Fruit fly (Drosophila melanogaster) whole organism, embryonic: ENCODE measurements around the gene Gclm.
A peak's percentile ranks its signal among the peaks of the same experiment; 100 is the strongest.

ENCODE experiments used
- ATbp ChIP-seq: fragments of 200-800 bp; sonication (Bioruptor generic); optimal IDR thresholded peaks from 2 replicates; lab custom pipeline; 2017; ENCODE audit warnings: missing biosample characterization, mild to moderate bottlenecking, missing genetic modification characterization, missing genetic modification reagents
- Abd-B ChIP-seq: fragments of 200-800 bp; sonication (Bioruptor generic); optimal IDR thresholded peaks from 2 replicates; lab custom pipeline; 2018; ENCODE audit warnings: missing biosample characterization, mild to moderate bottlenecking, missing genetic modification characterization, moderate library complexity
- Asciz ChIP-seq: fragments of 200-800 bp; sonication (Bioruptor generic); optimal IDR thresholded peaks from 2 replicates; lab custom pipeline; 2017; ENCODE audit warnings: missing biosample characterization, mild to moderate bottlenecking, missing genetic modification characterization, missing genetic modification reagents
- Bdp1 ChIP-seq: fragments of 200-800 bp; sonication (Bioruptor generic); optimal IDR thresholded peaks from 3 replicates; lab custom pipeline; 2016; ENCODE audit warnings: missing biosample characterization, missing genetic modification characterization
- CG10321 ChIP-seq: fragments of 200-800 bp; sonication (Bioruptor generic); IDR thresholded peaks from 2 replicates; pipeline ENCODE4 v1.3.6; 2022; ENCODE audit warnings: missing biosample characterization, missing genetic modification characterization
- CG11247 ChIP-seq: fragments of 200-800 bp; sonication (Bioruptor generic); IDR thresholded peaks from 2 replicates; pipeline ENCODE4 v1.3.6; 2022; ENCODE audit warnings: missing biosample characterization, missing genetic modification characterization
- CG11695 ChIP-seq: fragments of 200-800 bp; sonication (Bioruptor generic); IDR thresholded peaks from 3 replicates; pipeline ENCODE4 v1.3.6; 2022; ENCODE audit warnings: missing biosample characterization, missing genetic modification characterization
- CG11723 ChIP-seq: fragments of 200-800 bp; sonication (Bioruptor generic); optimal IDR thresholded peaks from 2 replicates; lab custom pipeline; 2017; ENCODE audit warnings: missing biosample characterization, mild to moderate bottlenecking, missing genetic modification characterization
- CG12104 ChIP-seq: fragments of 200-800 bp; sonication (Bioruptor generic); optimal IDR thresholded peaks from 3 replicates; lab custom pipeline; 2016; ENCODE audit warnings: missing biosample characterization, missing genetic modification characterization
- CG13287 ChIP-seq: fragments of 200-800 bp; sonication (Bioruptor generic); IDR thresholded peaks from 2 replicates; pipeline ENCODE4 v1.3.6; 2022; ENCODE audit warnings: missing biosample characterization, missing genetic modification characterization; ENCODE audit not compliant: partially characterized antibody
- CG14014 ChIP-seq: fragments of 200-800 bp; sonication (Bioruptor generic); IDR thresholded peaks from 2 replicates; pipeline ENCODE4 v1.3.6; 2022; ENCODE audit warnings: missing biosample characterization, missing genetic modification characterization
- CG15269 ChIP-seq: fragments of 200-800 bp; sonication (Bioruptor generic); optimal IDR thresholded peaks from 2 replicates; lab custom pipeline; 2018; ENCODE audit warnings: missing biosample characterization, mild to moderate bottlenecking, missing genetic modification characterization, moderate library complexity
- CG16815 ChIP-seq: fragments of 200-800 bp; sonication (Bioruptor generic); optimal IDR thresholded peaks from 3 replicates; lab custom pipeline; 2017; ENCODE audit warnings: missing biosample characterization, mild to moderate bottlenecking, missing genetic modification characterization
- CG2889 ChIP-seq: fragments of 200-800 bp; sonication (Bioruptor generic); IDR thresholded peaks from 3 replicates; pipeline ENCODE4 v1.3.6; 2022; ENCODE audit warnings: missing biosample characterization, missing genetic modification characterization
- CG30403 ChIP-seq: fragments of 200-800 bp; sonication (Bioruptor generic); optimal IDR thresholded peaks from 3 replicates; lab custom pipeline; 2016; ENCODE audit warnings: missing biosample characterization, missing genetic modification characterization
- CG32772 ChIP-seq: fragments of 200-800 bp; sonication (Bioruptor generic); IDR thresholded peaks from 2 replicates; pipeline ENCODE4 v1.3.6; 2022; ENCODE audit warnings: missing biosample characterization, missing genetic modification characterization
- CG33557 ChIP-seq: fragments of 200-800 bp; sonication (Bioruptor generic); optimal IDR thresholded peaks from 2 replicates; lab custom pipeline; 2019; ENCODE audit warnings: missing biosample characterization, mild to moderate bottlenecking, missing genetic modification characterization, moderate library complexity
- CG4617 ChIP-seq: fragments of 200-800 bp; sonication (Bioruptor generic); optimal IDR thresholded peaks from 3 replicates; lab custom pipeline; 2016; ENCODE audit warnings: missing biosample characterization, missing genetic modification characterization, borderline replicate concordance
- CG4730 ChIP-seq: fragments of 200-800 bp; sonication (Bioruptor generic); IDR thresholded peaks from 2 replicates; pipeline ENCODE4 v1.3.6; 2022; ENCODE audit warnings: missing biosample characterization, missing genetic modification characterization
- CG5953 ChIP-seq: fragments of 200-800 bp; sonication (Bioruptor generic); IDR thresholded peaks from 2 replicates; pipeline ENCODE4 v1.3.6; 2022; ENCODE audit warnings: missing biosample characterization, missing genetic modification characterization
- CG7987 ChIP-seq: fragments of 200-800 bp; sonication (Bioruptor generic); optimal IDR thresholded peaks from 2 replicates; lab custom pipeline; 2018; ENCODE audit warnings: missing biosample characterization, mild to moderate bottlenecking, missing genetic modification characterization, moderate library complexity
- H15 ChIP-seq: fragments of 200-800 bp; sonication (Bioruptor generic); IDR thresholded peaks from 3 replicates; pipeline ENCODE4 v1.3.6; 2022; ENCODE audit warnings: missing biosample characterization, missing genetic modification characterization
- Kr ChIP-seq: fragments of 200-800 bp; sonication (Bioruptor generic); optimal IDR thresholded peaks from 2 replicates; lab custom pipeline; 2017; ENCODE audit warnings: missing biosample characterization, mild to moderate bottlenecking, missing genetic modification characterization
- Side ChIP-seq: fragments of 200-800 bp; sonication (Bioruptor generic); optimal IDR thresholded peaks from 2 replicates; lab custom pipeline; 2016; ENCODE audit warnings: missing biosample characterization, missing genetic modification characterization
- Sin3A ChIP-seq: fragments of >200 bp; optimal IDR thresholded peaks from 2 replicates; lab custom pipeline; 2018
- Spps ChIP-seq: fragments of 200-800 bp; sonication (Bioruptor generic); optimal IDR thresholded peaks from 2 replicates; lab custom pipeline; 2018; ENCODE audit warnings: missing biosample characterization, mild to moderate bottlenecking, missing genetic modification characterization
- Taf1 ChIP-seq: fragments of 200-800 bp; sonication (Bioruptor generic); IDR thresholded peaks from 2 replicates; pipeline ENCODE4 v1.3.6; 2022; ENCODE audit warnings: missing biosample characterization, missing genetic modification characterization
- Xbp1 ChIP-seq: fragments of 200-800 bp; sonication (Bioruptor generic); optimal IDR thresholded peaks from 3 replicates; lab custom pipeline; 2016; ENCODE audit warnings: missing biosample characterization, mild to moderate bottlenecking, missing genetic modification characterization
- caup ChIP-seq: fragments of 200-800 bp; sonication (Bioruptor generic); optimal IDR thresholded peaks from 3 replicates; lab custom pipeline; 2017; ENCODE audit warnings: missing biosample characterization, mild to moderate bottlenecking, missing genetic modification characterization, moderate library complexity; ENCODE audit not compliant: severe bottlenecking
- danr ChIP-seq: fragments of 200-800 bp; sonication (Bioruptor generic); IDR thresholded peaks from 2 replicates; pipeline ENCODE4 v1.3.6; 2022; ENCODE audit warnings: missing biosample characterization, missing genetic modification characterization
- dimm ChIP-seq: fragments of 200-800 bp; sonication (Bioruptor generic); IDR thresholded peaks from 2 replicates; pipeline ENCODE4 v1.3.6; 2022; ENCODE audit warnings: missing biosample characterization, missing genetic modification characterization
- dysf ChIP-seq: fragments of 200-800 bp; sonication (Bioruptor generic); IDR thresholded peaks from 3 replicates; pipeline ENCODE4 v1.3.6; 2022; ENCODE audit warnings: missing biosample characterization, missing genetic modification characterization
- fd96Cb ChIP-seq: fragments of 200-800 bp; sonication (Bioruptor generic); optimal IDR thresholded peaks from 2 replicates; lab custom pipeline; 2018; ENCODE audit warnings: missing biosample characterization, mild to moderate bottlenecking, missing genetic modification characterization, moderate library complexity
- gcm2 ChIP-seq: fragments of 200-800 bp; sonication (Bioruptor generic); optimal IDR thresholded peaks from 2 replicates; lab custom pipeline; 2016; ENCODE audit warnings: missing biosample characterization, missing genetic modification characterization
- gem ChIP-seq: fragments of 200-800 bp; sonication (Bioruptor generic); optimal IDR thresholded peaks from 2 replicates; lab custom pipeline; 2019; ENCODE audit warnings: missing biosample characterization, mild to moderate bottlenecking, missing genetic modification characterization, moderate library complexity
- grau ChIP-seq: fragments of 200-800 bp; optimal IDR thresholded peaks from 3 replicates; lab custom pipeline; 2019; ENCODE audit warnings: missing biosample characterization, mild to moderate bottlenecking, missing genetic modification characterization, moderate library complexity
- gt ChIP-seq: fragments of 200-800 bp; sonication (Bioruptor generic); IDR thresholded peaks from 2 replicates; pipeline ENCODE4 v1.3.6; 2022; ENCODE audit warnings: missing biosample characterization, missing genetic modification characterization
- hth ChIP-seq: fragments of >200 bp; optimal IDR thresholded peaks from 2 replicates; lab custom pipeline; 2017; ENCODE audit warnings: inconsistent platforms
- otp ChIP-seq: fragments of 200-800 bp; sonication (Bioruptor generic); IDR thresholded peaks from 3 replicates; pipeline ENCODE4, ENCODE4 v1.3.6; 2022; ENCODE audit warnings: missing biosample characterization, missing genetic modification characterization
- pb ChIP-seq: fragments of 200-800 bp; sonication (Bioruptor generic); optimal IDR thresholded peaks from 3 replicates; lab custom pipeline; 2016; ENCODE audit warnings: missing biosample characterization, missing genetic modification characterization
- pum ChIP-seq: fragments of 200-800 bp; sonication (Bioruptor generic); optimal IDR thresholded peaks from 2 replicates; lab custom pipeline; 2016; ENCODE audit warnings: missing biosample characterization, missing genetic modification characterization
- rib ChIP-seq: fragments of 200-800 bp; sonication (Bioruptor generic); IDR thresholded peaks from 2 replicates; pipeline ENCODE4 v1.3.6; 2022; ENCODE audit warnings: missing biosample characterization, missing genetic modification characterization
- scrt ChIP-seq: fragments of 200-800 bp; sonication (Bioruptor generic); optimal IDR thresholded peaks from 2 replicates; lab custom pipeline; 2018; ENCODE audit warnings: missing biosample characterization, mild to moderate bottlenecking, missing genetic modification characterization, moderate library complexity
- seq ChIP-seq: fragments of 200-800 bp; sonication (Bioruptor generic); IDR thresholded peaks from 2 replicates; pipeline ENCODE4 v1.3.6; 2022; ENCODE audit warnings: missing biosample characterization, missing genetic modification characterization
- sim ChIP-seq: fragments of 200-800 bp; sonication (Bioruptor generic); IDR thresholded peaks from 2 replicates; pipeline ENCODE4 v1.3.6; 2022; ENCODE audit warnings: missing biosample characterization, missing genetic modification characterization
- slou ChIP-seq: fragments of 200-800 bp; sonication (Bioruptor generic); optimal IDR thresholded peaks from 3 replicates; lab custom pipeline; 2016; ENCODE audit warnings: missing biosample characterization, missing genetic modification characterization
- ssp ChIP-seq: fragments of 200-800 bp; sonication (Bioruptor generic); IDR thresholded peaks from 2 replicates; pipeline ENCODE4 v1.3.6; 2022; ENCODE audit warnings: missing biosample characterization, missing genetic modification characterization
- tio ChIP-seq: fragments of 200-800 bp; sonication (Bioruptor generic); optimal IDR thresholded peaks from 2 replicates; lab custom pipeline; 2017; ENCODE audit warnings: missing biosample characterization, missing genetic modification characterization, inconsistent platforms
- trem ChIP-seq: fragments of 200-800 bp; optimal IDR thresholded peaks from 3 replicates; lab custom pipeline; 2019; ENCODE audit warnings: missing biosample characterization, mild to moderate bottlenecking, missing genetic modification characterization, moderate library complexity
- wor ChIP-seq: fragments of 200-800 bp; sonication (Bioruptor generic); IDR thresholded peaks from 2 replicates; pipeline ENCODE4 v1.3.6; 2022; ENCODE audit warnings: missing biosample characterization, missing genetic modification characterization
- zen ChIP-seq: fragments of 200-800 bp; sonication (Bioruptor generic); optimal IDR thresholded peaks from 3 replicates; lab custom pipeline; 2018; ENCODE audit warnings: missing biosample characterization, mild to moderate bottlenecking, missing genetic modification characterization, moderate library complexity
- zfh1 ChIP-seq: fragments of 200-800 bp; sonication (Bioruptor generic); IDR thresholded peaks from 3 replicates; pipeline ENCODE4 v1.3.6; 2022; ENCODE audit warnings: missing biosample characterization, missing genetic modification characterization

Gene Gclm

DNA sequence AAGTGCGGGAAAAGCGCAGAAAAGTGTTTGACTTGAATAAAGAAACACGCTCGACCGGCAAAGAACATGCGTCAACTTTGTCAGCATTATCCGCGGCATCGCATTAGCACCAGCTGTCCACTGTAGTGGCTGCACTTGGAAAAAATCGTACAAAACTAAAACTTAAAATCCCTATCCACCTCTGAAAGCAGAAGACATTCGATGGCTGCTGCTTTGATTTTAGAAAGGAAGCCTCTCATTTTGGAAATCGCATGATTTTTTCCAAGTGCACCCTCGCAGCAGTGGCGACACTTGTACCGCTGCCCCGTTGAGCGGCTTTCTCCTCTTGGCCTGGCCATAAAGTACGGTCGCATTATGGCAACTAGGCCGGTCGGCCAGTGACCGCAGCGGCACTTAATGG is 22.0 kb downstream of the Gclm start (continued):
- TF ChIP-seq trem (tag; lab: Kevin White, UChicago) (no peak), CG4730 (GFP tag; lab: Robert Waterston, UW) (no peak), otp (peak; percentile 65; the same call in 2 of the 3 replicates), CG5953 (GFP tag; lab: Robert Waterston, UW) (0 out of 2 replicates have a peak, but pooled peaks have one; percentile 38), CG32772 (peak; percentile 63), CG7987 (GFP tag; lab: Kevin White, UChicago) (no peak), dysf (peak; percentile 31; the same call in 1 of the 3 replicates), CG13287 (no peak), CG30403 (GFP tag; lab: Kevin White, UChicago) (peak; percentile 55), CG15269 (tag; lab: Kevin White, UChicago) (peak; percentile 21), tio (GFP tag; lab: Kevin White, UChicago) (peak; percentile 8), pb (peak; percentile 44), CG33557 (no peak), CG11695 (GFP tag; lab: Robert Waterston, UW) (0 out of 3 replicates have a peak, but pooled peaks have one; percentile 23), CG16815 (GFP tag; lab: Kevin White, UChicago) (no peak), Taf1 (GFP tag; lab: Robert Waterston, UW) (no peak), gem (tag; lab: Kevin White, UChicago) (peak; percentile 63), CG11723 (GFP tag; lab: Kevin White, UChicago) (no peak), Xbp1 (GFP tag; lab: Kevin White, UChicago) (peak; percentile 56), caup (GFP tag; lab: Kevin White, UChicago) (no peak), rib (no peak), seq (0 out of 2 replicates have a peak, but pooled peaks have one; percentile 44), CG12104 (GFP tag; lab: Kevin White, UChicago) (no peak), wor (GFP tag; lab: Robert Waterston, UW) (peak; percentile 60), dimm (0 out of 2 replicates have a peak, but pooled peaks have one; percentile 37), CG2889 (GFP tag; lab: Robert Waterston, UW) (no peak), grau (tag; lab: Kevin White, UChicago) (peak; percentile 35), CG14014 (GFP tag; lab: Robert Waterston, UW) (0 out of 2 replicates have a peak, but pooled peaks have one; percentile 52), Abd-B (GFP tag; lab: Kevin White, UChicago) (peak; percentile 36), danr (GFP tag; lab: Robert Waterston, UW) (peak; percentile 26; the same call in 1 of the 2 replicates)

DNA sequence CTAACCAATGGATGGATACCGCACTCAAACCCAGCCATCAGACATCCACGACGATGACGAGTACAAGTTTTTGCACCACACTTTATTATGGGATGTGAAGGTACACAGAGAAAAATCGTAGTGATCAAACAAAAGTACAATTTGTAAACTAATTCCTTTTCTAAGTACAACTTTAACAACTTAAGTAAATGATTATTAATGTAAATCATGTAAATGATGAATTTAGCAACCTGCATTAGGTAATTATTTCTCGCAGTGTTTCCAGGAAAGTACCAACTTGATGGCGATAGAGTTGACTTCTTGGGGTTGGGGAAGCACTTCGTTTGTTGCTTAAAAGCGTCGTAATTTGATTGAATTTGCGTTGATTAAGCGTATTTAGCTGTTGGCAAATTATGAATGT is 23.2 kb downstream of the Gclm start:
- TF ChIP-seq gt (GFP tag; lab: Robert Waterston, UW) (no peak), Side (GFP tag; lab: Kevin White, UChicago) (peak; percentile 38), CG10321 (GFP tag; lab: Robert Waterston, UW) (0 out of 2 replicates have a peak, but pooled peaks have one; percentile 28), zen (tag; lab: Kevin White, UChicago) (no peak), slou (peak; percentile 22), caup (GFP tag; lab: Kevin White, UChicago) (peak; percentile 30), Spps (tag; lab: Kevin White, UChicago) (no peak), ATbp (GFP tag; lab: Kevin White, UChicago) (peak; percentile 49), pum (GFP tag; lab: Kevin White, UChicago) (peak; percentile 12), CG11247 (GFP tag; lab: Robert Waterston, UW) (no peak), fd96Cb (peak; percentile 43), scrt (peak; percentile 51), Bdp1 (GFP tag; lab: Kevin White, UChicago) (peak; percentile 22), ssp (GFP tag; lab: Robert Waterston, UW) (peak; percentile 39), Kr (GFP tag; lab: Kevin White, UChicago) (no peak), Asciz (peak; percentile 28), hth (lab: Kevin White, UChicago) (no peak), sim (GFP tag; lab: Robert Waterston, UW) (peak; percentile 29; the same call in 1 of the 2 replicates), CG4617 (no peak), CG11695 (GFP tag; lab: Robert Waterston, UW) (peak; percentile 33; the same call in 1 of the 3 replicates), zfh1 (GFP tag; lab: Robert Waterston, UW) (peak; percentile 71), Sin3A (lab: Kevin White, UChicago) (no peak), gcm2 (GFP tag; lab: Kevin White, UChicago) (no peak), H15 (GFP tag; lab: Robert Waterston, UW) (0 out of 3 replicates have a peak, but pooled peaks have one; percentile 50)
